Worm (Caenorhabditis elegans) whole organism, late embryonic: Measurements from ENCODE around the gene ZK1240.11.

Experiments
- hlh-30 ChIP-seq: sonication (generic microtip); optimal IDR thresholded peaks from 2 replicates; lab custom pipeline; 2017; ENCODE audit warnings: antibody characterized with exemption, missing genetic modification characterization, missing compliant biosample characterization; ENCODE audit not compliant: insufficient read depth

ZK1240.11 gene

DNA sequence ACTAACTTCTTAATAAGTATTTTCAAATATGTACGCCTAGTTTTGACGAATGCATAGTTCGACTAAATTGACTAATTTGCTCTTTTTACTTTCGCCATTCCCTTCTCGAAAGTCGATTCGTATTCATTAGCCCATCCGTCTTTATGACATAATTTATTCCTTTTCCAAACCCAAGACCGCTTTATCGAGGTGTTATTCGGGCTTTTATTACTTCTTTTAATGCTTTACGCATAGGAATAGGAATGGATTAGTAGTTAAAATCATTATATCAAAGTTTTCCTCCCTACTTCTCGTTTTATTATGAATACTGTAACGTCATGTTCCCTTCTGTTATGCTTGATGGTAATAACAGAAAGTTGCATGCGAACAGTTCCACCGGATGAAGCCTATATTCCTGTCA is 49.9 kb downstream of the ZK1240.11 start, which contains the start of gene F16G10.2:
Gene F16G10.2 (plus strand): TSS at position 301 of the 400 bp plus-strand sequence.
- TF ChIP-seq hlh-30, result no peak
